Worm (Caenorhabditis elegans): ENCODE data around the gene ZK353.4.

ce11 chrIII:8398411-8398810 lies 9.0 kb upstream of the ZK353.4 start, which contains the start of gene ZK353.2:
- TF ChIP-seq ztf-11 (tag; optimal IDR thresholded peaks at IDR 0.05) (no peak), jun-1 (tag; optimal IDR thresholded peaks at IDR 0.05) (no peak), sptf-1 (tag; optimal IDR thresholded peaks at IDR 0.05) (no peak), fos-1 (tag; optimal IDR thresholded peaks at IDR 0.05) (no peak), nhr-237 (tag; optimal IDR thresholded peaks at IDR 0.05) (no peak), lin-39 (tag; optimal IDR thresholded peaks at IDR 0.05) (no peak), snpc-4 (tag; optimal IDR thresholded peaks at IDR 0.05) (no peak), dsc-1 (tag; optimal IDR thresholded peaks at IDR 0.05) (no peak), nhr-12 (tag; optimal IDR thresholded peaks at IDR 0.05) (no peak), rnt-1 (tag; optimal IDR thresholded peaks at IDR 0.05) (no peak), tbx-2 (tag; optimal IDR thresholded peaks at IDR 0.05) (no peak), mab-9 (GFP tag; IDR thresholded peaks at IDR 0.05) (no peak), unc-62 (GFP tag; optimal IDR thresholded peaks at IDR 0.05) (no peak)
